Worm (Caenorhabditis elegans) whole organism, L1 larva: ENCODE measurements around the gene deg-1.

Experiments
- ama-1 ChIP-seq: fragments of 150-350 bp; optimal IDR thresholded peaks from 2 replicates; lab custom pipeline; 2014
- ceh-82 ChIP-seq, 3 experiments: fragments of 150-350 bp in 1 of 3; sonication (generic microtip) in 2 of 3; optimal IDR thresholded peaks; 2 replicates each; lab custom pipeline; 2014 to 2017; ENCODE audit warnings: missing biosample characterization in 3 of 3, missing genetic modification characterization in 3 of 3
- ces-1 ChIP-seq: fragments of 150-350 bp; optimal IDR thresholded peaks from 2 replicates; lab custom pipeline; 2014; ENCODE audit warnings: missing biosample characterization, missing genetic modification reagents, missing genetic modification characterization
- ets-5 ChIP-seq: fragments of 200-800 bp; sonication (Bioruptor generic); IDR thresholded peaks from 2 replicates; pipeline ENCODE4 v1.3.6; 2022; ENCODE audit warnings: missing genetic modification characterization, missing compliant biosample characterization
- fkh-10 ChIP-seq: sonication (generic microtip); optimal IDR thresholded peaks from 2 replicates; lab custom pipeline; 2017; ENCODE audit warnings: missing biosample characterization, missing genetic modification reagents, missing genetic modification characterization
- lin-13 ChIP-seq: fragments of 150-350 bp; optimal IDR thresholded peaks from 2 replicates; lab custom pipeline; 2014; ENCODE audit warnings: missing biosample characterization, missing genetic modification reagents, missing genetic modification characterization
- nhr-12 ChIP-seq: sonication (generic microtip); optimal IDR thresholded peaks from 2 replicates; lab custom pipeline; 2017; ENCODE audit warnings: missing biosample characterization, missing genetic modification characterization
- pax-3 ChIP-seq: fragments of 200-800 bp; sonication (Bioruptor generic); optimal IDR thresholded peaks from 2 replicates; lab custom pipeline; 2018; ENCODE audit warnings: mild to moderate bottlenecking, missing genetic modification characterization, moderate library complexity, missing compliant biosample characterization
- pqm-1 ChIP-seq: sonication (generic microtip); optimal IDR thresholded peaks from 3 replicates; lab custom pipeline; 2017; ENCODE audit warnings: missing biosample characterization, missing genetic modification characterization
- skn-1 ChIP-seq: fragments of 150-350 bp; optimal IDR thresholded peaks from 2 replicates; lab custom pipeline; 2014; ENCODE audit warnings: missing biosample characterization, missing genetic modification characterization
- snpc-4 ChIP-seq: fragments of 150-350 bp; optimal IDR thresholded peaks from 2 replicates; lab custom pipeline; 2014; ENCODE audit warnings: missing biosample characterization, missing genetic modification characterization
- tbx-2 ChIP-seq: sonication (generic microtip); optimal IDR thresholded peaks from 2 replicates; lab custom pipeline; 2016; ENCODE audit warnings: missing genetic modification characterization, missing compliant biosample characterization
- vab-15 ChIP-seq: sonication (generic microtip); optimal IDR thresholded peaks from 2 replicates; lab custom pipeline; 2017; ENCODE audit warnings: missing genotype, mild to moderate bottlenecking, missing genetic modification characterization, missing compliant biosample characterization
- zag-1 ChIP-seq: fragments of 150-350 bp; optimal IDR thresholded peaks from 2 replicates; lab custom pipeline; 2014; ENCODE audit warnings: missing biosample characterization, missing genetic modification characterization

- TF ChIP-seq ets-5 (GFP tag; lab: Robert Waterston, UW) (no peak), skn-1 (tag; lab: Kevin White, UChicago) (no peak), nhr-12 (tag; lab: Kevin White, UChicago) (no peak), lin-13 (GFP tag; lab: Kevin White, UChicago) (no peak), tbx-2 (no peak), ama-1 (lab: Kevin White, UChicago) (no peak), ceh-82 (tag; optimal IDR thresholded peaks at IDR 0.05; lab: Kevin White, UChicago) (no peak), fkh-10 (GFP tag; lab: Kevin White, UChicago) (no peak), pax-3 (no peak), pqm-1 (tag; lab: Kevin White, UChicago) (no peak), zag-1 (tag; lab: Kevin White, UChicago) (no peak), ces-1 (no peak), vab-15 (tag; lab: Kevin White, UChicago) (no peak), snpc-4 (tag; lab: Kevin White, UChicago) (no peak)
Observed at ce11 chrX:7817555-7817954, 64.7 kb downstream of the deg-1 start.
